Fruit fly (Drosophila melanogaster) whole organism, pupa: ENCODE data around the gene Indy.

Experiments
- CG13204 ChIP-seq: fragments of 200-800 bp; sonication (Bioruptor generic); optimal IDR thresholded peaks from 2 replicates; lab custom pipeline; 2018; ENCODE audit warnings: missing biosample characterization, mild to moderate bottlenecking, missing genetic modification characterization, moderate library complexity
- CG15710 ChIP-seq: fragments of 200-800 bp; sonication (Bioruptor generic); optimal IDR thresholded peaks from 2 replicates; lab custom pipeline; 2018; ENCODE audit warnings: missing biosample characterization, mild to moderate bottlenecking, missing genetic modification characterization, moderate library complexity
- CG17806 ChIP-seq: fragments of 200-800 bp; sonication (Bioruptor generic); optimal IDR thresholded peaks from 2 replicates; lab custom pipeline; 2018; ENCODE audit warnings: missing biosample characterization, mild to moderate bottlenecking, missing genetic modification characterization, moderate library complexity
- CG32121 ChIP-seq: fragments of 200-800 bp; sonication (Bioruptor generic); IDR thresholded peaks from 2 replicates; pipeline ENCODE4 v1.3.6; 2022; ENCODE audit warnings: missing biosample characterization, missing genetic modification characterization
- CG34367 ChIP-seq: fragments of 200-800 bp; sonication (Bioruptor generic); optimal IDR thresholded peaks from 2 replicates; lab custom pipeline; 2018; ENCODE audit warnings: missing biosample characterization, mild to moderate bottlenecking, missing genetic modification characterization
- CG4496 ChIP-seq: fragments of 200-800 bp; sonication (Bioruptor generic); IDR thresholded peaks from 3 replicates; pipeline ENCODE4 v1.3.6; 2022; ENCODE audit warnings: missing biosample characterization, missing genetic modification characterization
- CG8159 ChIP-seq: fragments of 200-800 bp; sonication (Bioruptor generic); optimal IDR thresholded peaks from 3 replicates; lab custom pipeline; 2018; ENCODE audit warnings: missing biosample characterization, mild to moderate bottlenecking, missing genetic modification characterization, moderate library complexity
- CG8301 ChIP-seq: fragments of 200-800 bp; sonication (Bioruptor generic); optimal IDR thresholded peaks from 2 replicates; lab custom pipeline; 2018; ENCODE audit warnings: missing biosample characterization, mild to moderate bottlenecking, missing genetic modification characterization
- gl ChIP-seq: fragments of 200-800 bp; sonication (Bioruptor generic); optimal IDR thresholded peaks from 2 replicates; lab custom pipeline; 2018; ENCODE audit warnings: missing biosample characterization, mild to moderate bottlenecking, missing genetic modification characterization
- rn ChIP-seq: fragments of 200-800 bp; sonication (Bioruptor generic); IDR thresholded peaks from 2 replicates; pipeline ENCODE4 v1.3.6; 2022; ENCODE audit warnings: missing biosample characterization, missing genetic modification characterization

DNA sequence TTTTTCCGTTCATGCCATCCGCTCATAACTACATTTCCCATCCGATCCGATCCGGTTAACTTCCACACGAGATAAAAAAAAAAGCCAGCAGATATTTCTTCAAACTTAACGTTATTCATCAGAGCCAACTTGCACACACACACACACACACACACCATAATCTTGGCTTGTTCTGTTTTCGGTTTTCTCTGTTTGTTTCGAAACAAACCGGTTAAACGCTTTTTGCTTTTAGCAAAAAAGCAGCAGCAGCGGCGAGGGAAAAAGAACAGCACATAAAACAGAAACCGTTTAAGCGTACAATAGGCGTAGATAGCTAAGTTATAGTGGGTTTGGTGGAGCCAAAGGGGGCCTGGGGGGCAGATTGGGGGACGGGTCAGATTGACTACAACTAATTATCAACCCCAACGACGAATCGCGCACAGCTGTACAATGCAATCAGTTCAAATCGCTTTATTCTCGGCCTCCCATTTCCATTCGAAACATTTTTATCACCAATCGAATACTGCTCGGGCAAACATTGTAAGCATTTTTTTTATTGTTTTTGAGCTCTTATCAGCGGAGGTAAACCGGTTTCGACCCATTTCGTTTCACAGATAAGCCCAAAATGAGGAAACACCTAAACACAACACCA, 28.7 kb downstream of the Indy start:
- TF ChIP-seq CG13204 (GFP tag; lab: Kevin White, UChicago) (peak; percentile 52), gl (tag; lab: Kevin White, UChicago) (peak; percentile 30), CG32121 (GFP tag; lab: Robert Waterston, UW) (0 out of 2 replicates have a peak, but pooled peaks have one; percentile 15), CG34367 (no peak), rn (GFP tag; lab: Robert Waterston, UW) (no peak), CG8159 (no peak), CG4496 (GFP tag; lab: Robert Waterston, UW) (no peak), CG15710 (tag; lab: Kevin White, UChicago) (no peak), CG17806 (tag; lab: Kevin White, UChicago) (no peak), CG8301 (no peak)
